Fruit fly (Drosophila melanogaster) whole organism, embryonic: ENCODE measurements around the gene Pdxk.
A peak's percentile ranks its signal among the peaks of the same experiment; 100 is the strongest.

Experiments used
- B-H1 ChIP-seq: fragments of 200-800 bp; sonication (Bioruptor generic); IDR thresholded peaks from 3 replicates; pipeline ENCODE4 v1.3.6; 2022; ENCODE audit warnings: missing biosample characterization, missing genetic modification characterization
- BtbVII ChIP-seq: fragments of 200-800 bp; sonication (Bioruptor generic); optimal IDR thresholded peaks from 3 replicates; lab custom pipeline; 2017; ENCODE audit warnings: missing biosample characterization, mild to moderate bottlenecking, missing genetic modification characterization
- CG10959 ChIP-seq: fragments of 200-800 bp; sonication (Bioruptor generic); IDR thresholded peaks from 2 replicates; pipeline ENCODE4 v1.3.6; 2022; ENCODE audit warnings: missing biosample characterization, missing genetic modification characterization
- CG11093 ChIP-seq: fragments of 200-800 bp; sonication (Bioruptor generic); IDR thresholded peaks from 3 replicates; pipeline ENCODE4 v1.3.6; 2022; ENCODE audit warnings: missing biosample characterization, missing genetic modification characterization
- CG11247 ChIP-seq: fragments of 200-800 bp; sonication (Bioruptor generic); IDR thresholded peaks from 2 replicates; pipeline ENCODE4 v1.3.6; 2022; ENCODE audit warnings: missing biosample characterization, missing genetic modification characterization
- CG1603 ChIP-seq: fragments of 200-800 bp; sonication (Bioruptor generic); optimal IDR thresholded peaks from 2 replicates; lab custom pipeline; 2019; ENCODE audit warnings: missing biosample characterization, mild to moderate bottlenecking, missing genetic modification characterization, moderate library complexity
- CG1647 ChIP-seq: fragments of 200-800 bp; sonication (Bioruptor generic); optimal IDR thresholded peaks from 3 replicates; lab custom pipeline; 2016; ENCODE audit warnings: missing biosample characterization, missing genetic modification characterization
- CG17359 ChIP-seq: fragments of 200-800 bp; sonication (Bioruptor generic); optimal IDR thresholded peaks from 3 replicates; lab custom pipeline; 2018; ENCODE audit warnings: missing biosample characterization, mild to moderate bottlenecking, missing genetic modification characterization, moderate library complexity
- CG17361 ChIP-seq: fragments of 200-800 bp; sonication (Bioruptor generic); IDR thresholded peaks from 3 replicates; pipeline ENCODE4 v1.3.6; 2022; ENCODE audit warnings: missing biosample characterization, missing genetic modification characterization
- CG17385 ChIP-seq: fragments of 200-800 bp; sonication (Bioruptor generic); optimal IDR thresholded peaks from 3 replicates; lab custom pipeline; 2018; ENCODE audit warnings: missing biosample characterization, mild to moderate bottlenecking, missing genetic modification characterization
- CG1792 ChIP-seq: fragments of 200-800 bp; sonication (Bioruptor generic); optimal IDR thresholded peaks from 2 replicates; lab custom pipeline; 2016; ENCODE audit warnings: missing biosample characterization, missing genetic modification characterization
- CG2678 ChIP-seq: fragments of 200-800 bp; sonication (Bioruptor generic); optimal IDR thresholded peaks from 3 replicates; lab custom pipeline; 2019; ENCODE audit warnings: missing biosample characterization, mild to moderate bottlenecking, missing genetic modification characterization, moderate library complexity
- CG31224 ChIP-seq: fragments of 200-800 bp; sonication (Bioruptor generic); IDR thresholded peaks from 2 replicates; pipeline ENCODE4 v1.3.6; 2022; ENCODE audit warnings: missing biosample characterization, missing genetic modification characterization
- CG3281 ChIP-seq: fragments of 200-800 bp; sonication (Bioruptor generic); optimal IDR thresholded peaks from 3 replicates; lab custom pipeline; 2017; ENCODE audit warnings: missing biosample characterization, mild to moderate bottlenecking, missing genetic modification characterization
- CG6683 ChIP-seq: fragments of 200-800 bp; sonication (Bioruptor generic); optimal IDR thresholded peaks from 2 replicates; lab custom pipeline; 2017; ENCODE audit warnings: missing biosample characterization, mild to moderate bottlenecking, missing genetic modification characterization, missing genetic modification reagents
- CG7556 ChIP-seq: fragments of 200-800 bp; sonication (Bioruptor generic); optimal IDR thresholded peaks from 2 replicates; lab custom pipeline; 2017; ENCODE audit warnings: missing biosample characterization, mild to moderate bottlenecking, missing genetic modification characterization
- CG8281 ChIP-seq: fragments of 200-800 bp; sonication (Bioruptor generic); optimal IDR thresholded peaks from 2 replicates; lab custom pipeline; 2018; ENCODE audit warnings: missing biosample characterization, mild to moderate bottlenecking, missing genetic modification characterization, moderate library complexity
- CG9817 ChIP-seq: fragments of 200-800 bp; sonication (Bioruptor generic); optimal IDR thresholded peaks from 2 replicates; lab custom pipeline; 2018; ENCODE audit warnings: missing biosample characterization, mild to moderate bottlenecking, missing genetic modification characterization, moderate library complexity
- Dfd ChIP-seq, 2 experiments: fragments of >200 bp; optimal IDR thresholded peaks; 2 replicates each; lab custom pipeline; 2017; ENCODE audit warnings: missing biosample characterization in 2 of 2, missing genetic modification characterization in 2 of 2
- Dip2 ChIP-seq: fragments of 200-800 bp; sonication (Bioruptor generic); IDR thresholded peaks from 2 replicates; pipeline ENCODE4 v1.3.6; 2022; ENCODE audit warnings: missing biosample characterization, missing genetic modification characterization
- Drgx ChIP-seq: fragments of 200-800 bp; sonication (Bioruptor generic); IDR thresholded peaks from 2 replicates; pipeline ENCODE4 v1.3.6; 2022; ENCODE audit warnings: missing biosample characterization, missing genetic modification characterization
- E2f1 ChIP-seq: fragments of 200-800 bp; sonication (Bioruptor generic); IDR thresholded peaks from 2 replicates; pipeline ENCODE4 v1.3.6; 2022; ENCODE audit warnings: missing biosample characterization, missing genetic modification characterization
- E2f2 ChIP-seq: fragments of 200-800 bp; sonication (Bioruptor generic); IDR thresholded peaks from 2 replicates; pipeline ENCODE4 v1.3.6; 2022; ENCODE audit warnings: missing biosample characterization, missing genetic modification characterization
- Fer2 ChIP-seq: fragments of 200-800 bp; sonication (Bioruptor generic); optimal IDR thresholded peaks from 2 replicates; lab custom pipeline; 2018; ENCODE audit warnings: missing biosample characterization, mild to moderate bottlenecking, missing genetic modification characterization, moderate library complexity
- Hey ChIP-seq: fragments of 200-800 bp; sonication (Bioruptor generic); optimal IDR thresholded peaks from 3 replicates; lab custom pipeline; 2018; ENCODE audit warnings: missing biosample characterization, mild to moderate bottlenecking, missing genetic modification characterization
- HmgZ ChIP-seq: fragments of 200-800 bp; sonication (Bioruptor generic); optimal IDR thresholded peaks from 2 replicates; lab custom pipeline; 2018; ENCODE audit warnings: missing biosample characterization, mild to moderate bottlenecking, missing genetic modification characterization
- Neu2 ChIP-seq: fragments of 200-800 bp; sonication (Bioruptor generic); optimal IDR thresholded peaks from 3 replicates; lab custom pipeline; 2016; ENCODE audit warnings: missing biosample characterization, missing genetic modification characterization, borderline replicate concordance
- Oaz ChIP-seq: fragments of 200-800 bp; sonication (Bioruptor generic); IDR thresholded peaks from 2 replicates; pipeline ENCODE4 v1.3.6; 2022; ENCODE audit warnings: missing biosample characterization, missing genetic modification characterization
- Taf1 ChIP-seq: fragments of 200-800 bp; sonication (Bioruptor generic); IDR thresholded peaks from 2 replicates; pipeline ENCODE4 v1.3.6; 2022; ENCODE audit warnings: missing biosample characterization, missing genetic modification characterization
- bab2 ChIP-seq: fragments of 200-800 bp; sonication (Bioruptor generic); optimal IDR thresholded peaks from 2 replicates; lab custom pipeline; 2016; ENCODE audit warnings: missing biosample characterization, missing genetic modification characterization
- btn ChIP-seq: fragments of 200-800 bp; sonication (Bioruptor generic); optimal IDR thresholded peaks from 2 replicates; lab custom pipeline; 2016; ENCODE audit warnings: missing biosample characterization, missing genetic modification characterization
- crc ChIP-seq: fragments of 200-800 bp; sonication (Bioruptor generic); optimal IDR thresholded peaks from 2 replicates; lab custom pipeline; 2016; ENCODE audit warnings: missing biosample characterization, missing genetic modification characterization
- cwo ChIP-seq: fragments of 200-800 bp; sonication (Bioruptor generic); optimal IDR thresholded peaks from 3 replicates; lab custom pipeline; 2017; ENCODE audit warnings: missing biosample characterization, missing genetic modification characterization, mild to moderate bottlenecking, moderate library complexity, missing genetic modification reagents
- dan ChIP-seq: fragments of 200-800 bp; sonication (Bioruptor generic); IDR thresholded peaks from 2 replicates; pipeline ENCODE4 v1.3.6; 2022; ENCODE audit warnings: missing biosample characterization, missing genetic modification characterization
- dpn ChIP-seq, 2 experiments: fragments of 200-800 bp; sonication (Bioruptor generic); optimal IDR thresholded peaks; 3 replicates each; lab custom pipeline; 2016; ENCODE audit warnings: missing biosample characterization in 2 of 2, missing genetic modification characterization in 2 of 2
- ewg ChIP-seq: fragments of 200-800 bp; sonication (Bioruptor generic); optimal IDR thresholded peaks from 3 replicates; lab custom pipeline; 2017; ENCODE audit warnings: mild to moderate bottlenecking, missing biosample characterization, missing genetic modification reagents, missing genetic modification characterization
- gsb ChIP-seq: fragments of 200-800 bp; sonication (Bioruptor generic); IDR thresholded peaks from 2 replicates; pipeline ENCODE4 v1.3.6; 2022; ENCODE audit warnings: missing biosample characterization, missing genetic modification characterization
- jing ChIP-seq: fragments of 200-800 bp; sonication (Bioruptor generic); optimal IDR thresholded peaks from 2 replicates; lab custom pipeline; 2018; ENCODE audit warnings: missing biosample characterization, mild to moderate bottlenecking, missing genetic modification characterization
- jumu ChIP-seq: fragments of 200-800 bp; sonication (Bioruptor generic); optimal IDR thresholded peaks from 3 replicates; lab custom pipeline; 2016; ENCODE audit warnings: missing biosample characterization, missing genetic modification characterization
- maf-S ChIP-seq: fragments of 200-800 bp; sonication (Bioruptor generic); optimal IDR thresholded peaks from 2 replicates; lab custom pipeline; 2016; ENCODE audit warnings: missing biosample characterization, missing genetic modification characterization
- pnt ChIP-seq: fragments of 200-800 bp; sonication (Bioruptor generic); optimal IDR thresholded peaks from 3 replicates; lab custom pipeline; 2016; ENCODE audit warnings: missing biosample characterization, missing genetic modification characterization
- pum ChIP-seq: fragments of 200-800 bp; sonication (Bioruptor generic); optimal IDR thresholded peaks from 2 replicates; lab custom pipeline; 2016; ENCODE audit warnings: missing biosample characterization, missing genetic modification characterization
- rib ChIP-seq: fragments of 200-800 bp; sonication (Bioruptor generic); IDR thresholded peaks from 2 replicates; pipeline ENCODE4 v1.3.6; 2022; ENCODE audit warnings: missing biosample characterization, missing genetic modification characterization
- row ChIP-seq: fragments of 200-800 bp; sonication (Bioruptor generic); IDR thresholded peaks from 3 replicates; pipeline ENCODE4 v1.3.6; 2022; ENCODE audit warnings: missing biosample characterization, missing genetic modification characterization
- tap ChIP-seq: fragments of 200-800 bp; optimal IDR thresholded peaks from 3 replicates; lab custom pipeline; 2019; ENCODE audit warnings: missing biosample characterization, mild to moderate bottlenecking, missing genetic modification characterization, moderate library complexity
- tgo ChIP-seq: fragments of 200-800 bp; sonication (Bioruptor generic); IDR thresholded peaks from 3 replicates; pipeline ENCODE4 v1.3.6; 2022; ENCODE audit warnings: missing biosample characterization, missing genetic modification characterization
- usp ChIP-seq: fragments of >200 bp; optimal IDR thresholded peaks from 2 replicates; lab custom pipeline; 2017; ENCODE audit warnings: missing biosample characterization, missing genetic modification characterization
- zen ChIP-seq: fragments of 200-800 bp; sonication (Bioruptor generic); optimal IDR thresholded peaks from 3 replicates; lab custom pipeline; 2018; ENCODE audit warnings: missing biosample characterization, mild to moderate bottlenecking, missing genetic modification characterization, moderate library complexity
- zen2 ChIP-seq: fragments of 200-800 bp; sonication (Bioruptor generic); IDR thresholded peaks from 3 replicates; pipeline ENCODE4 v1.3.6; 2022; ENCODE audit warnings: missing biosample characterization, missing genetic modification characterization; ENCODE audit not compliant: partially characterized antibody

The Pdxk gene

DNA sequence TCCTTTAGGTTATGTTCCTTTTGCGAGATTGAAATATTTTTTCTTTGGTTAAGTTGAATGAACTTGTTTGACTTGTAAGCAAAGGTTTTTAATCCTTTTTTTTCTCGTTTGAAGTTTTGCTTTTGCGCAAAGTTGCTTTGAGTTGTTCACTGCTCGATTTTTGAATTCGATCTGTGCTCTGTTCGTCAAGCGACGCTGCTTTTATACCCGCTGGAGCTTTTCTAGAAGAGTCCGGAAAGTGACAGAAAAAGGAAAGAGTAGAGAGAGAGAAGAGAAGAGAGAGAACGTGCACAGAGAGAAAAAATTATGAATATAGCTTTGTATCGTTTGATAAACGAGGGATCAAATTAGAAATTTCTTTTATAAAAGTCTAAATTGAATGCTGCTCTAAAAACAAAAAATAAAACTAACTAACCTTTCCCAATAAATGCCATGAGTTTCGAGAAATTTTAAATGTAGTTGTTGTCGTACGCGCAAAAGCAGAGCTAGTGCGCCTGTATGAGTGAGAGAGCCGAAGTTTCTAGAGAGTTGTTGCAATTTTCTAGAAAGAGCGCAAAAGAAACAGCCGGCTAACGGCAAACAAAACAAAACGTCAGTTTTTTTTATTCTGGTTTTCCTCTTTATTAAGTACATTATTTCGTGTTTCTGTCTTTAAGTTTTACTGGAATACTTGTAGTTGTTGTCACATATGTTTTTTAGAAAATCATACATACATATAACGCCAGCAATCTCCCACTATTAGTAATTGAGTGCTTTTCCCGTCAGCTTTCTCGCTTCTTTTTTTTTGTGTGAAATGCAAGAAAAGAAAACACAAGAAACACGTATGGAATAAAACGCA lies 17.3 kb downstream of the Pdxk start, which contains the start of gene Hsp26 (continued):
- TF ChIP-seq Dip2 (GFP tag; lab: Robert Waterston, UW) (no peak), CG9817 (tag; lab: Kevin White, UChicago) (peak; percentile 52), pum (GFP tag; lab: Kevin White, UChicago) (peak; percentile 81), tap (tag; lab: Kevin White, UChicago) (peak; percentile 71), CG10959 (GFP tag; lab: Robert Waterston, UW) (no peak; the same call in 1 of the 2 replicates), Drgx (GFP tag; lab: Robert Waterston, UW) (peak; percentile 96), E2f2 (GFP tag; lab: Robert Waterston, UW) (peak; percentile 68; the same call in 1 of the 2 replicates), HmgZ (tag; lab: Kevin White, UChicago) (peak; percentile 72), ewg (GFP tag; lab: Kevin White, UChicago) (peak; percentile 93), BtbVII (GFP tag; lab: Kevin White, UChicago) (peak; percentile 68), Neu2 (no peak), Dfd (GFP tag; optimal IDR thresholded peaks at IDR 0.05; lab: Kevin White, UChicago) (no peak), CG3281 (GFP tag; lab: Kevin White, UChicago) (peak; percentile 84), CG6683 (GFP tag; lab: Kevin White, UChicago) (peak; percentile 46), E2f1 (GFP tag; lab: Robert Waterston, UW) (peak; percentile 86), Hey (tag; lab: Kevin White, UChicago) (no peak), Fer2 (tag; lab: Kevin White, UChicago) (peak; percentile 31), zen2 (GFP tag; lab: Robert Waterston, UW) (no peak), CG2678 (tag; lab: Kevin White, UChicago) (peak; percentile 86), CG17361 (GFP tag; lab: Robert Waterston, UW) (peak; percentile 84), bab2 (GFP tag; lab: Kevin White, UChicago) (peak; percentile 83), CG1792 (peak; percentile 78), dan (GFP tag; lab: Robert Waterston, UW) (no peak), zen (peak; percentile 24), tgo (peak; percentile 82), btn (GFP tag; lab: Kevin White, UChicago) (peak; percentile 46), CG17359 (tag; lab: Kevin White, UChicago) (peak; percentile 86), cwo (GFP tag; lab: Kevin White, UChicago) (peak; percentile 75), rib (GFP tag; lab: Robert Waterston, UW) (peak; percentile 75), jing (GFP tag; lab: Kevin White, UChicago) (peak; percentile 57), maf-S (GFP tag; lab: Kevin White, UChicago) (peak; percentile 77), CG8281 (peak; percentile 60), B-H1 (GFP tag; lab: Robert Waterston, UW) (peak; percentile 69), usp (no peak), CG1647 (peak; percentile 58), CG1603 (tag; lab: Kevin White, UChicago) (peak; percentile 61), row (GFP tag; lab: Robert Waterston, UW) (peak; percentile 93), Oaz (GFP tag; lab: Robert Waterston, UW) (peak; percentile 53; the same call in 1 of the 2 replicates), CG17385 (peak; percentile 85), gsb (GFP tag; lab: Robert Waterston, UW) (peak; percentile 65), jumu (peak; percentile 74), CG11247 (GFP tag; lab: Robert Waterston, UW) (peak; percentile 62), dpn (GFP tag; optimal IDR thresholded peaks at IDR 0.05; lab: Kevin White, UChicago) (peak; percentile 87 to 90), Taf1 (peak; percentile 39; the same call in 1 of the 2 replicates), crc (GFP tag; lab: Kevin White, UChicago) (peak; percentile 84), CG7556 (GFP tag; lab: Kevin White, UChicago) (peak; percentile 89), CG31224 (GFP tag; lab: Robert Waterston, UW) (peak; percentile 68), pnt (GFP tag; lab: Kevin White, UChicago) (peak; percentile 85), CG11093 (GFP tag; lab: Robert Waterston, UW) (peak; percentile 64; the same call in 2 of the 3 replicates)
